Fruit fly (Drosophila melanogaster): ENCODE results near the gene CG42673.

- TF ChIP-seq psq (optimal IDR thresholded peaks at IDR 0.05) (no peak), CG8478 (optimal IDR thresholded peaks at IDR 0.05) (no peak), Dll (optimal IDR thresholded peaks at IDR 0.05) (no peak), usp (GFP tag; optimal IDR thresholded peaks at IDR 0.05) (no peak)
These were observed 21.6 kb upstream of the CG42673 start, which contains the start of gene CG33700 for dm6 chr3L:9525444-9525843.
